Worm (Caenorhabditis elegans) whole organism, young adult: ENCODE results near the gene F40E10.5.

Experiments used
- B0019.2 ChIP-seq: fragments of 200-800 bp; sonication (Bioruptor generic); conservative IDR thresholded peaks from 2 replicates; pipeline ENCODE4 v1.3.6; 2022; ENCODE audit warnings: missing genetic modification reagents, missing genetic modification characterization, missing compliant biosample characterization
- C06A6.2 ChIP-seq: fragments of 200-800 bp; sonication (Bioruptor generic); conservative IDR thresholded peaks from 2 replicates; pipeline ENCODE4 v1.3.6; 2022; ENCODE audit warnings: missing genetic modification characterization, missing compliant biosample characterization
- D2030.7 ChIP-seq: fragments of 200-800 bp; sonication (Bioruptor generic); IDR thresholded peaks from 2 replicates; pipeline ENCODE4 v1.3.6; 2022; ENCODE audit warnings: missing genetic modification reagents, missing genetic modification characterization, missing compliant biosample characterization
- F23B12.7 ChIP-seq: sonication (generic microtip); optimal IDR thresholded peaks from 2 replicates; lab custom pipeline; 2017; ENCODE audit warnings: missing genetic modification characterization, mild to moderate bottlenecking, missing compliant biosample characterization, antibody characterized with exemption, moderate library complexity; ENCODE audit not compliant: insufficient read depth
- F37B4.10 ChIP-seq: fragments of 200-800 bp; sonication (Bioruptor generic); IDR thresholded peaks from 2 replicates; pipeline ENCODE4 v1.3.6; 2022; ENCODE audit warnings: missing genetic modification characterization, missing compliant biosample characterization
- F39B2.1 ChIP-seq: fragments of 200-800 bp; sonication (Bioruptor generic); IDR thresholded peaks from 2 replicates; pipeline ENCODE4 v1.3.6; 2022; ENCODE audit warnings: missing genetic modification reagents, missing genetic modification characterization, missing compliant biosample characterization
- F49E8.2 ChIP-seq: sonication (generic microtip); optimal IDR thresholded peaks from 3 replicates; lab custom pipeline; 2017; ENCODE audit warnings: missing genetic modification characterization, mild to moderate bottlenecking, missing compliant biosample characterization, antibody characterized with exemption, moderate library complexity; ENCODE audit not compliant: insufficient read depth
- F52B5.7 ChIP-seq: sonication (generic microtip); optimal IDR thresholded peaks from 2 replicates; lab custom pipeline; 2016; ENCODE audit warnings: mild to moderate bottlenecking, missing genetic modification characterization, missing compliant biosample characterization
- F57A8.1 ChIP-seq: fragments of 200-800 bp; sonication (Bioruptor generic); optimal IDR thresholded peaks from 2 replicates; lab custom pipeline; 2018; ENCODE audit warnings: mild to moderate bottlenecking, missing genetic modification characterization, moderate library complexity, missing compliant biosample characterization
- K11D2.4 ChIP-seq: fragments of 200-800 bp; sonication (Bioruptor generic); IDR thresholded peaks from 2 replicates; pipeline ENCODE4 v1.3.6; 2022; ENCODE audit warnings: missing genetic modification reagents, missing genetic modification characterization, missing compliant biosample characterization
- K12H6.12 ChIP-seq: fragments of 200-800 bp; sonication (Bioruptor generic); optimal IDR thresholded peaks from 2 replicates; lab custom pipeline; 2018; ENCODE audit warnings: mild to moderate bottlenecking, missing genetic modification characterization, missing compliant biosample characterization
- T07F8.4 ChIP-seq: sonication (generic microtip); optimal IDR thresholded peaks from 2 replicates; lab custom pipeline; 2016; ENCODE audit warnings: mild to moderate bottlenecking, missing genetic modification characterization, moderate library complexity, missing compliant biosample characterization
- Y79H2A.3 ChIP-seq: fragments of 200-800 bp; sonication (Bioruptor generic); conservative IDR thresholded peaks from 2 replicates; pipeline ENCODE4 v1.3.6; 2022; ENCODE audit warnings: missing genetic modification reagents, missing genetic modification characterization, missing compliant biosample characterization
- Y95B8A.8 ChIP-seq: fragments of 200-800 bp; sonication (Bioruptor generic); IDR thresholded peaks from 2 replicates; pipeline ENCODE4 v1.3.6; 2022; ENCODE audit warnings: missing genetic modification reagents, missing genetic modification characterization, missing compliant biosample characterization
- attf-3 ChIP-seq: fragments of 200-800 bp; sonication (Bioruptor generic); conservative IDR thresholded peaks from 2 replicates; pipeline ENCODE4 v1.3.6; 2022; ENCODE audit warnings: missing genetic modification reagents, missing genetic modification characterization, missing compliant biosample characterization
- attf-5 ChIP-seq: fragments of 200-800 bp; sonication (Bioruptor generic); optimal IDR thresholded peaks from 2 replicates; lab custom pipeline; 2018; ENCODE audit warnings: mild to moderate bottlenecking, missing genetic modification characterization, missing compliant biosample characterization
- cebp-2 ChIP-seq: fragments of 200-800 bp; sonication (Bioruptor generic); IDR thresholded peaks from 2 replicates; pipeline ENCODE4 v1.3.6; 2022; ENCODE audit warnings: missing genetic modification characterization, missing compliant biosample characterization
- ceh-79 ChIP-seq: sonication (generic microtip); optimal IDR thresholded peaks from 2 replicates; lab custom pipeline; 2017; ENCODE audit warnings: mild to moderate bottlenecking, missing genetic modification characterization, missing compliant biosample characterization
- die-1 ChIP-seq: sonication (generic microtip); optimal IDR thresholded peaks from 2 replicates; lab custom pipeline; 2016; ENCODE audit warnings: missing genotype, mild to moderate bottlenecking, missing genetic modification characterization, missing compliant biosample characterization
- dpl-1 ChIP-seq: fragments of 150-350 bp; optimal IDR thresholded peaks from 2 replicates; lab custom pipeline; 2014; ENCODE audit warnings: missing biosample characterization, missing genetic modification reagents, missing genetic modification characterization
- ekl-4 ChIP-seq: fragments of 200-800 bp; sonication (Bioruptor generic); IDR thresholded peaks from 2 replicates; pipeline ENCODE4 v1.3.6; 2022; ENCODE audit warnings: missing genetic modification reagents, missing genetic modification characterization, missing compliant biosample characterization
- fkh-3 ChIP-seq: sonication (generic microtip); optimal IDR thresholded peaks from 2 replicates; lab custom pipeline; 2016; ENCODE audit warnings: mild to moderate bottlenecking, missing genetic modification characterization, missing compliant biosample characterization
- him-1 ChIP-seq: sonication (generic microtip); optimal IDR thresholded peaks from 2 replicates; lab custom pipeline; 2016; ENCODE audit warnings: missing genotype, missing genetic modification reagents, missing genetic modification characterization, missing compliant biosample characterization
- hmg-1.2 ChIP-seq: fragments of 200-800 bp; sonication (Bioruptor generic); IDR thresholded peaks from 2 replicates; pipeline ENCODE4 v1.3.6; 2022; ENCODE audit warnings: missing genetic modification reagents, missing genetic modification characterization, missing compliant biosample characterization
- hrde-1 ChIP-seq: sonication (generic microtip); optimal IDR thresholded peaks from 2 replicates; lab custom pipeline; 2016; ENCODE audit warnings: missing genetic modification characterization, mild to moderate bottlenecking, missing compliant biosample characterization, moderate library complexity, missing genotype, missing genetic modification reagents, borderline replicate concordance
- let-526 ChIP-seq: fragments of 200-800 bp; sonication (Bioruptor generic); IDR thresholded peaks from 2 replicates; pipeline ENCODE4 v1.3.6; 2022; ENCODE audit warnings: missing genetic modification reagents, missing genetic modification characterization, missing compliant biosample characterization
- lin-26 ChIP-seq: fragments of 200-800 bp; sonication (Bioruptor generic); IDR thresholded peaks from 2 replicates; pipeline ENCODE4 v1.3.6; 2022; ENCODE audit warnings: missing genetic modification reagents, missing genetic modification characterization, missing compliant biosample characterization
- lin-35 ChIP-seq, 3 experiments: fragments of 150-350 bp in 2 of 3; sonication (generic microtip) in 1 of 3; optimal IDR thresholded peaks; 2 replicates each; lab custom pipeline; 2014 to 2018; ENCODE audit warnings: missing biosample characterization in 3 of 3, missing genetic modification characterization in 3 of 3, missing genetic modification reagents in 3 of 3
- lir-1 ChIP-seq: fragments of 200-800 bp; sonication (Bioruptor generic); conservative IDR thresholded peaks from 2 replicates; pipeline ENCODE4 v1.3.6; 2022; ENCODE audit warnings: missing genetic modification reagents, missing genetic modification characterization, missing compliant biosample characterization
- madf-10 ChIP-seq: sonication (generic microtip); optimal IDR thresholded peaks from 2 replicates; lab custom pipeline; 2016; ENCODE audit warnings: mild to moderate bottlenecking, missing genetic modification characterization, missing compliant biosample characterization
- madf-3 ChIP-seq: fragments of 200-800 bp; sonication (Bioruptor generic); IDR thresholded peaks from 2 replicates; pipeline ENCODE4 v1.3.6; 2022; ENCODE audit warnings: missing genetic modification reagents, missing genetic modification characterization, missing compliant biosample characterization
- mel-28 ChIP-seq: sonication (generic microtip); optimal IDR thresholded peaks from 2 replicates; lab custom pipeline; 2016; ENCODE audit warnings: borderline replicate concordance, mild to moderate bottlenecking, missing genetic modification characterization, missing compliant biosample characterization
- mxl-1 ChIP-seq: sonication (generic microtip); optimal IDR thresholded peaks from 2 replicates; lab custom pipeline; 2016; ENCODE audit warnings: missing genetic modification characterization, missing compliant biosample characterization
- nfya-2 ChIP-seq: fragments of 200-800 bp; sonication (Bioruptor generic); IDR thresholded peaks from 2 replicates; pipeline ENCODE4 v1.3.6; 2022; ENCODE audit warnings: missing genetic modification reagents, missing genetic modification characterization, missing compliant biosample characterization
- nhr-80 ChIP-seq: sonication (generic microtip); optimal IDR thresholded peaks from 2 replicates; lab custom pipeline; 2016; ENCODE audit warnings: missing genetic modification characterization, missing compliant biosample characterization
- nhr-90 ChIP-seq: sonication (generic microtip); optimal IDR thresholded peaks from 2 replicates; lab custom pipeline; 2016; ENCODE audit warnings: missing genotype, mild to moderate bottlenecking, missing genetic modification characterization, missing compliant biosample characterization
- pbrm-1 ChIP-seq: fragments of 200-800 bp; sonication (Bioruptor generic); IDR thresholded peaks from 2 replicates; pipeline ENCODE4 v1.3.6; 2022; ENCODE audit warnings: missing genetic modification reagents, missing genetic modification characterization, missing compliant biosample characterization
- rcor-1 ChIP-seq: fragments of 200-800 bp; sonication (Bioruptor generic); IDR thresholded peaks from 2 replicates; pipeline ENCODE4 v1.3.6; 2022; ENCODE audit warnings: missing genetic modification reagents, missing genetic modification characterization, missing compliant biosample characterization
- repo-1 ChIP-seq: sonication (generic microtip); optimal IDR thresholded peaks from 2 replicates; lab custom pipeline; 2017; ENCODE audit warnings: mild to moderate bottlenecking, missing genetic modification characterization, missing compliant biosample characterization
- rpc-1 ChIP-seq, 2 experiments: fragments of 150-350 bp in 1 of 2; sonication (generic microtip) in 1 of 2; optimal IDR thresholded peaks; 2 replicates each; lab custom pipeline; 2014 to 2018; ENCODE audit warnings: missing biosample characterization in 1 of 2, missing genetic modification characterization in 1 of 2, missing genetic modification reagents in 1 of 2, missing genotype in 1 of 2
- snpc-4 ChIP-seq, 5 experiments: fragments of 150-350 bp in 1 of 5; sonication (generic microtip) in 4 of 5; optimal IDR thresholded peaks; 2 replicates each; lab custom pipeline; 2014 to 2018; ENCODE audit warnings: missing genetic modification characterization in 5 of 5, missing biosample characterization in 3 of 5, antibody characterized with exemption in 2 of 5, mild to moderate bottlenecking in 2 of 5, missing compliant biosample characterization in 2 of 5, missing genotype in 2 of 5, moderate library complexity in 2 of 5, missing genetic modification reagents in 1 of 5
- sptf-2 ChIP-seq: fragments of 200-800 bp; sonication (Bioruptor generic); optimal IDR thresholded peaks from 2 replicates; lab custom pipeline; 2018; ENCODE audit warnings: mild to moderate bottlenecking, missing genetic modification characterization, missing compliant biosample characterization
- tbp1 ChIP-seq: fragments of 200-800 bp; sonication (Bioruptor generic); optimal IDR thresholded peaks from 2 replicates; lab custom pipeline; 2018; ENCODE audit warnings: mild to moderate bottlenecking, missing genetic modification characterization, missing compliant biosample characterization
- tlf-1 ChIP-seq: fragments of 200-800 bp; sonication (Bioruptor generic); optimal IDR thresholded peaks from 2 replicates; lab custom pipeline; 2018; ENCODE audit warnings: mild to moderate bottlenecking, missing genetic modification characterization, missing compliant biosample characterization
- unc-62 ChIP-seq: fragments of 150-350 bp; optimal IDR thresholded peaks from 2 replicates; lab custom pipeline; 2014; ENCODE audit warnings: missing biosample characterization, missing genetic modification reagents, missing genetic modification characterization
- zfh-2 ChIP-seq: fragments of 200-800 bp; sonication (Bioruptor generic); conservative IDR thresholded peaks from 2 replicates; pipeline ENCODE4 v1.3.6; 2022; ENCODE audit warnings: missing genetic modification reagents, missing genetic modification characterization, missing compliant biosample characterization
- zim-3 ChIP-seq: sonication (generic microtip); optimal IDR thresholded peaks from 2 replicates; lab custom pipeline; 2017; ENCODE audit warnings: mild to moderate bottlenecking, missing genetic modification characterization, moderate library complexity, missing compliant biosample characterization
- ztf-22 ChIP-seq: fragments of 200-800 bp; sonication (Bioruptor generic); optimal IDR thresholded peaks from 2 replicates; lab custom pipeline; 2018; ENCODE audit warnings: mild to moderate bottlenecking, missing genetic modification characterization, moderate library complexity, missing compliant biosample characterization

F40E10.5 gene

ce11 chrX:14708176-14708642 is 6.6 kb downstream of the F40E10.5 start (continued):
- TF ChIP-seq repo-1 (tag; lab: Kevin White, UChicago) (peak; percentile 54), F39B2.1 (GFP tag; lab: Robert Waterston, UW) (no peak), pbrm-1 (GFP tag; lab: Robert Waterston, UW) (peak; percentile 67), attf-5 (GFP tag; lab: Kevin White, UChicago) (peak; percentile 95), F52B5.7 (tag; lab: Kevin White, UChicago) (peak; percentile 85), hrde-1 (tag; lab: Kevin White, UChicago) (no peak), T07F8.4 (peak; percentile 27), K11D2.4 (GFP tag; lab: Robert Waterston, UW) (peak; percentile 87), Y95B8A.8 (GFP tag; lab: Robert Waterston, UW) (no peak), F37B4.10 (GFP tag; lab: Robert Waterston, UW) (no peak), mel-28 (tag; lab: Kevin White, UChicago) (no peak), B0019.2 (no peak), attf-3 (no peak), mxl-1 (no peak), lir-1 (GFP tag; lab: Robert Waterston, UW) (no peak), fkh-3 (tag; lab: Kevin White, UChicago) (no peak), let-526 (GFP tag; lab: Robert Waterston, UW) (peak; percentile 71; the same call in 1 of the 2 replicates), C06A6.2 (GFP tag; lab: Robert Waterston, UW) (peak; percentile 89), lin-26 (0 out of 2 replicates have a peak, but pooled peaks have one; percentile 60), him-1 (no peak), K12H6.12 (peak; percentile 98), nfya-2 (no peak), die-1 (peak; percentile 52), lin-35 (GFP tag; optimal IDR thresholded peaks at IDR 0.05; lab: Kevin White, UChicago) (peak in 1 of 3 experiments; percentile 84), dpl-1 (GFP tag; lab: Kevin White, UChicago) (no peak), tlf-1 (GFP tag; lab: Kevin White, UChicago) (no peak), madf-10 (tag; lab: Kevin White, UChicago) (peak; percentile 83), zfh-2 (GFP tag; lab: Robert Waterston, UW) (peak; percentile 100), cebp-2 (GFP tag; lab: Robert Waterston, UW) (no peak), madf-3 (GFP tag; lab: Robert Waterston, UW) (no peak), nhr-80 (peak; percentile 80), F49E8.2 (tag; lab: Kevin White, UChicago) (no peak), ztf-22 (GFP tag; lab: Kevin White, UChicago) (no peak), D2030.7 (GFP tag; lab: Robert Waterston, UW) (no peak), snpc-4 (GFP tag; optimal IDR thresholded peaks at IDR 0.05; lab: Kevin White, UChicago) (peak; percentile 65), snpc-4 (tag; optimal IDR thresholded peaks at IDR 0.05; lab: Kevin White, UChicago) (peak; percentile 64 to 81 (median 72)), sptf-2 (GFP tag; lab: Kevin White, UChicago) (no peak), rcor-1 (peak; percentile 77), rpc-1 (optimal IDR thresholded peaks at IDR 0.05; lab: Kevin White, UChicago) (no peak), rpc-1 (tag; optimal IDR thresholded peaks at IDR 0.05; lab: Kevin White, UChicago) (no peak), hmg-1.2 (peak; percentile 62), F23B12.7 (tag; lab: Kevin White, UChicago) (no peak), Y79H2A.3 (GFP tag; lab: Robert Waterston, UW) (no peak), ceh-79 (tag; lab: Kevin White, UChicago) (no peak), zim-3 (tag; lab: Kevin White, UChicago) (no peak), F57A8.1 (GFP tag; lab: Kevin White, UChicago) (no peak), ekl-4 (GFP tag; lab: Robert Waterston, UW) (no peak), unc-62 (GFP tag; lab: Kevin White, UChicago) (no peak), nhr-90 (tag; lab: Kevin White, UChicago) (no peak), tbp1 (peak; percentile 51)
